Worm (Caenorhabditis elegans) whole organism, early embryonic: Measurements from ENCODE around the gene Y111B2A.12.

ENCODE experiments used
- B0310.2 ChIP-seq: sonication (generic microtip); optimal IDR thresholded peaks from 2 replicates; lab custom pipeline; 2016; ENCODE audit warnings: mild to moderate bottlenecking, missing genetic modification characterization, missing compliant biosample characterization
- F13C5.2 ChIP-seq: sonication (generic microtip); optimal IDR thresholded peaks from 2 replicates; lab custom pipeline; 2017; ENCODE audit warnings: mild to moderate bottlenecking, missing genetic modification characterization, inconsistent platforms, missing compliant biosample characterization
- aly-1 ChIP-seq: sonication (generic microtip); optimal IDR thresholded peaks from 2 replicates; lab custom pipeline; 2016; ENCODE audit warnings: missing genetic modification characterization, missing compliant biosample characterization
- ama-1 ChIP-seq: fragments of 150-350 bp; optimal IDR thresholded peaks from 2 replicates; lab custom pipeline; 2014
- ceh-13 ChIP-seq: fragments of 200-800 bp; sonication (Bioruptor generic); optimal IDR thresholded peaks from 2 replicates; lab custom pipeline; 2018; ENCODE audit warnings: mild to moderate bottlenecking, missing genetic modification characterization, missing compliant biosample characterization
- ceh-36 ChIP-seq: sonication (generic microtip); optimal IDR thresholded peaks from 2 replicates; lab custom pipeline; 2016; ENCODE audit warnings: missing genetic modification characterization, inconsistent platforms, missing compliant biosample characterization
- ets-7 ChIP-seq: sonication (generic microtip); optimal IDR thresholded peaks from 2 replicates; lab custom pipeline; 2016; ENCODE audit warnings: missing genotype, missing genetic modification characterization, missing compliant biosample characterization
- flt-1 ChIP-seq: fragments of 200-800 bp; sonication (Bioruptor generic); IDR thresholded peaks from 2 replicates; pipeline ENCODE4 v1.3.6; 2022; ENCODE audit warnings: missing genetic modification characterization, missing compliant biosample characterization
- hmbx-1 ChIP-seq: sonication (generic microtip); optimal IDR thresholded peaks from 2 replicates; lab custom pipeline; 2016; ENCODE audit warnings: mild to moderate bottlenecking, missing genetic modification characterization, missing compliant biosample characterization
- hmg-4 ChIP-seq: fragments of 200-800 bp; sonication (Bioruptor generic); optimal IDR thresholded peaks from 2 replicates; lab custom pipeline; 2018; ENCODE audit warnings: mild to moderate bottlenecking, missing genetic modification characterization, missing compliant biosample characterization
- hnd-1 ChIP-seq: sonication (generic microtip); optimal IDR thresholded peaks from 2 replicates; lab custom pipeline; 2016; ENCODE audit warnings: missing genetic modification characterization, missing compliant biosample characterization
- pes-1 ChIP-seq: fragments of 200-800 bp; sonication (Bioruptor generic); IDR thresholded peaks from 2 replicates; pipeline ENCODE4 v1.3.6; 2022; ENCODE audit warnings: missing genetic modification reagents, missing genetic modification characterization, missing compliant biosample characterization
- scrt-1 ChIP-seq: fragments of 200-800 bp; sonication (Bioruptor generic); IDR thresholded peaks from 2 replicates; pipeline ENCODE4 v1.3.6; 2022; ENCODE audit warnings: missing genetic modification characterization, missing compliant biosample characterization
- sea-1 ChIP-seq: fragments of 200-800 bp; sonication (Bioruptor generic); conservative IDR thresholded peaks from 2 replicates; pipeline ENCODE4 v1.3.6; 2022; ENCODE audit warnings: missing genetic modification characterization, missing compliant biosample characterization
- tbx-11 ChIP-seq: fragments of 200-800 bp; sonication (Bioruptor generic); IDR thresholded peaks from 2 replicates; pipeline ENCODE4 v1.3.6; 2022; ENCODE audit warnings: missing genetic modification characterization, missing compliant biosample characterization
- tbx-37 ChIP-seq: fragments of 200-800 bp; sonication (Bioruptor generic); conservative IDR thresholded peaks from 2 replicates; pipeline ENCODE4 v1.3.6; 2022; ENCODE audit warnings: missing genetic modification reagents, missing genetic modification characterization, missing compliant biosample characterization
- tra-4 ChIP-seq: sonication (generic microtip); optimal IDR thresholded peaks from 2 replicates; lab custom pipeline; 2017; ENCODE audit warnings: missing genetic modification characterization, missing compliant biosample characterization

Y111B2A.12 gene

ce11 chrIII:12575350-12576292, 33.5 kb upstream of the Y111B2A.12 start, which contains the start of gene aakg-1:
aakg-1 (minus strand) TSS chrIII:12575401.
- TF ChIP-seq hmg-4 (peak; percentile 61), aly-1 (tag; lab: Kevin White, UChicago) (peak; percentile 19), F13C5.2 (peak; percentile 28), pes-1 (no peak)

DNA sequence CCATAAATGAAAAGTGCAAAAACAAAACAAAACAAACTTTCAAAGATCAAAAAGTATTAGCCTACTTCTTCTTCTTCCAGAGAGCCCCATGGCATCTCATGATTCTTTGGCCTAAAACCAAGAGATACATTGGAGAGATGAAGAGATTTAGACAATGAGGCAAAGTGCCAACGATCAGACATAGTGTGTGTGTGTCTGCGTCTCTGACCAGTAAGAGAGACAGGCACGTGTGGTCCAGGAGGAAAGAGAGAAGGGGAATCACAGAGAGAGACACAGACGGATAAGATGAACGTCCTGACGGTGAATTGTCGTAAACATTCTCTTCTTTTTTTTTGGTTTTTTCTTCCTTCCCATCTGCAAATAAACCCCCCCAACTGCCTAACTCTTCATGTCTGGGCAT, 25.6 kb upstream of the Y111B2A.12 start:
- TF ChIP-seq F13C5.2, result peak; percentile 49
- TF ChIP-seq tbx-11 (GFP tag; lab: Robert Waterston, UW), result no peak
- peak; percentile 5 for TF ChIP-seq hmg-4

DNA sequence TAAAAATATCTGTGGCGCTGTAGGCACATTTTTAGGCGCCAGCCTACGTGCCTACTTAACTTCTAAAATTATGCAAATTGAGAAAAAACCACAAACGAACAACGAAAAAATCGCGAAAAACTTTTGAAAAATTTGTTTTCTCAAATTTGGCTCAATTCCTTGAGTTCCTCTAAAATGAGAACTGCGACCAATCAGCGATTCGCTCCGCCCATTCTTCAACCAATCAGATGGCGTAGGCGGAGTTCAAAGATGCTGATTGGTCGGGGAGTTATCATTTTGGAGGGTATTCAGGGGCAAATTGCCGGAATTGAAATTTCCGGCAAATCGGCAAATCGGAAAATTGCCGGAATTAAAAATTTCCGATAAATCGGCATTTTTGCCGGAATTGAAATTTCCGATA, 23.2 kb upstream of the Y111B2A.12 start:
- TF ChIP-seq ceh-36 (tag; lab: Kevin White, UChicago), result no peak
- TF ChIP-seq pes-1, result no peak
- TF ChIP-seq B0310.2 (tag; lab: Kevin White, UChicago), result no peak
- TF ChIP-seq sea-1, result no peak
- TF ChIP-seq scrt-1 (GFP tag; lab: Robert Waterston, UW), result no peak
- no peak for TF ChIP-seq tra-4 (tag; lab: Kevin White, UChicago)
- no peak for TF ChIP-seq flt-1 (GFP tag; lab: Robert Waterston, UW)
- no peak for TF ChIP-seq hmg-4
- TF ChIP-seq hmbx-1, result no peak
- TF ChIP-seq ets-7, result no peak
- TF ChIP-seq ama-1, result no peak
- TF ChIP-seq F13C5.2, result no peak
- no peak for TF ChIP-seq hnd-1
- no peak for TF ChIP-seq aly-1 (tag; lab: Kevin White, UChicago)
- TF ChIP-seq tbx-37 (GFP tag; lab: Robert Waterston, UW), result no peak
- no peak for TF ChIP-seq tbx-11 (GFP tag; lab: Robert Waterston, UW)
- TF ChIP-seq ceh-13, result no peak

- no peak for TF ChIP-seq sea-1
- no peak for TF ChIP-seq ceh-13
- no peak for TF ChIP-seq aly-1 (tag; lab: Kevin White, UChicago)
- no peak for TF ChIP-seq ceh-36 (tag; lab: Kevin White, UChicago)
- no peak for TF ChIP-seq hmg-4
- no peak for TF ChIP-seq ets-7
- no peak for TF ChIP-seq hnd-1
- TF ChIP-seq hmbx-1, result no peak
- no peak for TF ChIP-seq tbx-37 (GFP tag; lab: Robert Waterston, UW)
- no peak for TF ChIP-seq flt-1 (GFP tag; lab: Robert Waterston, UW)
- no peak for TF ChIP-seq scrt-1 (GFP tag; lab: Robert Waterston, UW)
- no peak for TF ChIP-seq ama-1
- TF ChIP-seq B0310.2 (tag; lab: Kevin White, UChicago), result no peak
- no peak for TF ChIP-seq F13C5.2
- TF ChIP-seq tra-4 (tag; lab: Kevin White, UChicago), result no peak
These were observed 17.2 kb upstream of the Y111B2A.12 start for ce11 chrIII:12591923-12592322.

ce11 chrIII:12595640-12596039, 13.4 kb upstream of the Y111B2A.12 start:
- no peak for TF ChIP-seq tbx-37 (GFP tag; lab: Robert Waterston, UW)
- no peak for TF ChIP-seq hmg-4
- TF ChIP-seq ceh-36 (tag; lab: Kevin White, UChicago), result peak; percentile 31
- TF ChIP-seq F13C5.2, result no peak
- TF ChIP-seq flt-1 (GFP tag; lab: Robert Waterston, UW), result no peak
- TF ChIP-seq ama-1, result no peak

ce11 chrIII:12598418-12599330, 10.4 kb upstream of the Y111B2A.12 start:
- TF ChIP-seq aly-1 (tag; lab: Kevin White, UChicago) (no peak), tbx-11 (GFP tag; lab: Robert Waterston, UW) (peak; percentile 7; the same call in 1 of the 2 replicates), tbx-37 (GFP tag; lab: Robert Waterston, UW) (0 out of 2 replicates have a peak, but pooled peaks have one; percentile 5), ceh-13 (no peak), B0310.2 (tag; lab: Kevin White, UChicago) (peak; percentile 54), hmg-4 (no peak), ama-1 (peak; percentile 89), flt-1 (GFP tag; lab: Robert Waterston, UW) (peak; percentile 35; the same call in 1 of the 2 replicates), ceh-36 (tag; lab: Kevin White, UChicago) (peak; percentile 13), F13C5.2 (peak; percentile 44), tra-4 (tag; lab: Kevin White, UChicago) (peak; percentile 64), hmbx-1 (peak; percentile 50), pes-1 (peak; percentile 30; the same call in 1 of the 2 replicates)

DNA sequence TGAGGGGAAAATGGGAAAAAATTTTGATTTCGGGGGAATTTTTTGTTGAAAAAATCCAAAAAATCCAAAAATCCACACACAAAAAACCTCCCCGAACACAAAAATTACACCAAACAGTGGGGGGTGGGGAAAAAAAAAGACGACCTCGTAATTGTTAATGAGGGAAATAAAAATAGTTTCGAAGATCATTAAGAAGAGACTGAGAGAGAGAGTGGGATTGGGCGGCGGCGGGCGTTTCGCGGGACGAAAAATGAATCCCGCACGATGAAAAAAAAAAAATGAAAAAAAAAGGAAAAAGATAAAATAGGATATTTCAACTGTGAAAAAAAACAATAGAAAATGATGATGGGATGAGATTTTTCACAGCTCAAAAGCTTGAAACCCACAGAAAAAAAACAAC, 9.4 kb upstream of the Y111B2A.12 start, which contains the start of gene gldi-8:
gldi-8 (minus strand) TSS at position 58 of the 400 bp plus-strand sequence.
- TF ChIP-seq scrt-1 (GFP tag; lab: Robert Waterston, UW) (no peak), B0310.2 (tag; lab: Kevin White, UChicago) (no peak), hmbx-1 (no peak), pes-1 (no peak), tra-4 (tag; lab: Kevin White, UChicago) (no peak), hnd-1 (no peak), aly-1 (tag; lab: Kevin White, UChicago) (no peak), ceh-36 (tag; lab: Kevin White, UChicago) (no peak), tbx-11 (GFP tag; lab: Robert Waterston, UW) (no peak), ceh-13 (no peak), F13C5.2 (no peak), sea-1 (no peak), ets-7 (no peak), flt-1 (GFP tag; lab: Robert Waterston, UW) (no peak)
